Worm (Caenorhabditis elegans) whole organism, L4/young adult: ENCODE measurements around the gene F54D10.7.

Experiments used
- W03F9.2 ChIP-seq: fragments of 150-350 bp; optimal IDR thresholded peaks from 2 replicates; lab custom pipeline; 2014; ENCODE audit warnings: missing biosample characterization, missing genetic modification characterization
- dao-5 ChIP-seq: sonication (generic microtip); optimal IDR thresholded peaks from 2 replicates; lab custom pipeline; 2016; ENCODE audit warnings: missing genotype, missing genetic modification characterization, moderate library complexity, missing compliant biosample characterization
- him-1 ChIP-seq: sonication (generic microtip); optimal IDR thresholded peaks from 2 replicates; lab custom pipeline; 2016; ENCODE audit warnings: missing genotype, missing genetic modification reagents, missing genetic modification characterization, missing compliant biosample characterization

- TF ChIP-seq him-1 (tag; lab: Kevin White, UChicago) (no peak), dao-5 (tag; lab: Kevin White, UChicago) (no peak), W03F9.2 (tag; lab: Kevin White, UChicago) (no peak)
These were observed 14.1 kb downstream of the F54D10.7 start, which contains the start of gene F54D10.4 for ce11 chrII:3806964-3807363.
